Fruit fly (Drosophila melanogaster): ENCODE results near the gene Arpc2.

The Arpc2 gene

DNA sequence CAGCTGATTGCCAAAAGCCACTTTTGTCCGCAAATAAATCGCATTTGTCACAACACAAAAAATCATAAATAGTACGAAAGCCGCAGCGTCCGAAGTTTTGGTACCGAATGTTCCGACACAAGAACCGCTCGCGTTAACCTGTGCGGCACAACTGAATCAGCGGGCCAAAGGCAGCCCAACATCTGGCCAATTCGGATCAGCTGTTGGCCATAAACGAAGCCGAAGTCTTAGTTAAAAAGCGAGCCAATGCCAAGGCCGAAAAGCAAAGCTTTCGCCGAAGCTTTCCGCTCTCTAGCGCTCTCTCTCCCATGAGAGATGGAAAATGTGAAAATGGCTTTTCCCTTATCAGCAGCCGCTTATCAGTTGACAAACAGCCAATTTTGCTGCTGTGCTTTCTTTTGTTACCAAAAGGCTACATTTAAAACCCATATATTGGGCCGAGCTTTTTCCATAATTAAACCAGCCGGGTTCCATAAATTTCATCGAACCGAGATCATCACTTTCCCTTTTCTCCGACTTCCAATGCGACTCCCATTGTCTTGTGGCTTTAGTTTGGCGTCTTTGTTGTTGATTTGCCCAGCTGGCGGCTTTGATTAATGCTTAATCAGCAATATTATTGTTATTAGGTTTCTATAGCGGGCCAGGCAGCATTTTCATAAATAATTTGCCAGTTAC lies 34.6 kb upstream of the Arpc2 start, which contains the start of gene CG16798:
Gene CG16798, minus strand, starts transcription at position 216 of the 675 bp plus-strand sequence.
- TF ChIP-seq CG33017 (tag; optimal IDR thresholded peaks at IDR 0.05) (no peak), tj (GFP tag; optimal IDR thresholded peaks at IDR 0.05) (peak; percentile 18)

DNA sequence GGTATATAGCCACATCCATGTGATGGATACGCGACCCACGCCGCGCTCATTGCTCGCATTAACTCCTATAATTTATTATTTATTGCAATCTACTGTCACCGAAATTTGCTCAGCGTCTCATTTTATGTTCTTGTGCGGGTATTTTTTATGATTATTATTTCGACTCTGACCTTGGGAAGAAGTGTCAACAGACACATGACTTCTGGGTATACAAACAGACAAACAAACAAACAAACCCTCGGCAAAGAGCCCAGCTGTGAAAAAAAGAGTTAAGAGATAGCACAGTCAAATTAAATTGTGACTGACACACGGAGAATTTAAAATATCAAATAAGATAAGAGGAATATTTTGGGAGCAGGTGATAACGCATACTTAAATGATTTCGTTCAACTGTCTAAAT lies 26.9 kb upstream of the Arpc2 start:
- TF ChIP-seq toe (GFP tag; optimal IDR thresholded peaks at IDR 0.05) (no peak), CG7101 (tag; optimal IDR thresholded peaks at IDR 0.05) (no peak), bab1 (GFP tag; optimal IDR thresholded peaks at IDR 0.05) (no peak), CG7045 (GFP tag; optimal IDR thresholded peaks at IDR 0.05) (no peak), CG1620 (GFP tag; optimal IDR thresholded peaks at IDR 0.05) (no peak), CG14711 (tag; optimal IDR thresholded peaks at IDR 0.05) (no peak), CG11617 (GFP tag; optimal IDR thresholded peaks at IDR 0.05) (no peak), cic (GFP tag; optimal IDR thresholded peaks at IDR 0.05) (no peak), Mnt (GFP tag; optimal IDR thresholded peaks at IDR 0.05) (no peak), ovo (GFP tag; optimal IDR thresholded peaks at IDR 0.05) (no peak), pad (GFP tag; optimal IDR thresholded peaks at IDR 0.05) (no peak), CG5204 (GFP tag; optimal IDR thresholded peaks at IDR 0.05) (no peak), kay (GFP tag; ENCODE audit: borderline replicate concordance) (no peak), tj (GFP tag; optimal IDR thresholded peaks at IDR 0.05) (no peak), CG12768 (GFP tag; optimal IDR thresholded peaks at IDR 0.05) (no peak), Hr96 (GFP tag; optimal IDR thresholded peaks at IDR 0.05) (no peak), CG33017 (tag; optimal IDR thresholded peaks at IDR 0.05) (no peak), cnc (optimal IDR thresholded peaks at IDR 0.05) (no peak), Crg-1 (GFP tag; optimal IDR thresholded peaks at IDR 0.05) (no peak)

DNA sequence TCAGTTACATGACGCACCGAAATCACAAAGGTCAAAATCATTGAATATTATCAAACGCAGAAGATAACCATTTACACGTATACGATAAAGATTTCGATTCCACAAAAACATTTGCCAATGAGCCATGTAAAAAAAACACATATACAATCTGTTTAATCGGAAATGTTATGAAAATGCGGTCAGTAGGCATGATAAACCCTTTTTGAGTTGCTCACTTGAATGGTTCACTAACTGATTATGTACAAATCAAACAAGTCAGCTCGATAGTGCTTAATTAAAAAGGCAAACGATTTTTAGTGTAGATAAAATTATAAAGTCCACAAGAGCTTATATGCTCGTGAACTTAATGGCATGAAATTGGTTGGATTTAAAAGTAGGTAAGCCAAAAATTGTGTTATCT lies 19.8 kb upstream of the Arpc2 start:
- TF ChIP-seq kay (GFP tag; ENCODE audit: borderline replicate concordance) (no peak), toe (GFP tag; optimal IDR thresholded peaks at IDR 0.05) (no peak), CG11617 (GFP tag; optimal IDR thresholded peaks at IDR 0.05) (no peak), CG12768 (GFP tag; optimal IDR thresholded peaks at IDR 0.05) (no peak), CG7045 (GFP tag; optimal IDR thresholded peaks at IDR 0.05) (no peak), CG5204 (GFP tag; optimal IDR thresholded peaks at IDR 0.05) (no peak), pad (GFP tag; optimal IDR thresholded peaks at IDR 0.05) (no peak), cnc (optimal IDR thresholded peaks at IDR 0.05) (no peak), CG14711 (tag; optimal IDR thresholded peaks at IDR 0.05) (no peak), tj (GFP tag; optimal IDR thresholded peaks at IDR 0.05) (no peak)

DNA sequence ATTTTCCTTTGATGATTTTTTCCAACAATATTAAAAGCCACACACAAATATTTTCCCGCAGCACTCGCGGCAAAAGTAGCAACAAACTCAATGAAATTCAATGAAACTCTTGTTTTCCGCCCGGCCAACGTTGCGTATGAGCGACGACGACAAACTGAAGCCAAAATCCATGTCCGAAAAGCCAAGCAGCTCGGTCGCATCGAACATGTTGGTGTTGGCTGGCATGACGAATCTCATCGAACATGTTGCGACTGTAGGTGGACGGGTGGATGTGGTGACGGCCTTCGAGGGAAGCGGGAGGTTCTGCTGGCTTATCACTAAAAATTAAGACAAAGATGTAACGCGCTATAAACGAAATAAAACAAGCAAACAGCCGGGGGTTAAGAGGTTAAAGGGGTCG lies 17.6 kb upstream of the Arpc2 start:
- TF ChIP-seq CG14711 (tag; optimal IDR thresholded peaks at IDR 0.05) (no peak), CG33017 (tag; optimal IDR thresholded peaks at IDR 0.05) (no peak), CG11617 (GFP tag; optimal IDR thresholded peaks at IDR 0.05) (no peak), toe (GFP tag; optimal IDR thresholded peaks at IDR 0.05) (no peak), Hr96 (GFP tag; optimal IDR thresholded peaks at IDR 0.05) (no peak), Mnt (GFP tag; optimal IDR thresholded peaks at IDR 0.05) (no peak), CG7045 (GFP tag; optimal IDR thresholded peaks at IDR 0.05) (no peak), CG12768 (GFP tag; optimal IDR thresholded peaks at IDR 0.05) (no peak), CG1620 (GFP tag; optimal IDR thresholded peaks at IDR 0.05) (no peak), tj (GFP tag; optimal IDR thresholded peaks at IDR 0.05) (no peak), bab1 (GFP tag; optimal IDR thresholded peaks at IDR 0.05) (no peak)

DNA sequence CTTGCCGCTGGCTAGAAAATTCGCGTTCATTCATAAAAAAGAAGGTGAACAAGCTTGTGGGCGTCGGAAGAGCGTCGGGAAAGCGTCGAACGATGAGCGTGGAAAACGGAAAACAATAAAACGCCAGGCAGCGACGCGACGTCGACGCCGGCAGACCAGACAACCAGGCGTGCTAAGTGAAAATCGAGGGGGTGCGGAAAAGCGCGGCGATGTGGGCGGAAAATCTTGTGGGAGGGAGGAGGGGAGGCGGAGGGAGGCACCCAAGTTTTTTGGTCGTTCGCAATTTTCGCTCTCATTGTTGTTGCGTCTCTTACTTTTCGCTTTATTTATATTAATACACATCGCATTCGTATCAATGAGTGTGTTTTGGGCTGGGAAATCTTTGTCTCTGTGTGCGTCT lies 16.0 kb upstream of the Arpc2 start:
- TF ChIP-seq CG7045 (GFP tag; optimal IDR thresholded peaks at IDR 0.05) (no peak), Mnt (GFP tag; optimal IDR thresholded peaks at IDR 0.05) (no peak), kay (GFP tag; ENCODE audit: borderline replicate concordance) (no peak), ovo (GFP tag; optimal IDR thresholded peaks at IDR 0.05) (no peak), Clk (GFP tag; optimal IDR thresholded peaks at IDR 0.05) (no peak), CG11617 (GFP tag; optimal IDR thresholded peaks at IDR 0.05) (no peak), CG5204 (GFP tag; optimal IDR thresholded peaks at IDR 0.05) (no peak), CG1620 (GFP tag; optimal IDR thresholded peaks at IDR 0.05) (no peak), bab1 (GFP tag; optimal IDR thresholded peaks at IDR 0.05) (no peak), Crg-1 (GFP tag; optimal IDR thresholded peaks at IDR 0.05) (no peak), cic (GFP tag; optimal IDR thresholded peaks at IDR 0.05) (no peak), CG7101 (tag; optimal IDR thresholded peaks at IDR 0.05) (no peak), toe (GFP tag; optimal IDR thresholded peaks at IDR 0.05) (no peak), CG33017 (tag; optimal IDR thresholded peaks at IDR 0.05) (no peak), CG12768 (GFP tag; optimal IDR thresholded peaks at IDR 0.05) (no peak)

DNA sequence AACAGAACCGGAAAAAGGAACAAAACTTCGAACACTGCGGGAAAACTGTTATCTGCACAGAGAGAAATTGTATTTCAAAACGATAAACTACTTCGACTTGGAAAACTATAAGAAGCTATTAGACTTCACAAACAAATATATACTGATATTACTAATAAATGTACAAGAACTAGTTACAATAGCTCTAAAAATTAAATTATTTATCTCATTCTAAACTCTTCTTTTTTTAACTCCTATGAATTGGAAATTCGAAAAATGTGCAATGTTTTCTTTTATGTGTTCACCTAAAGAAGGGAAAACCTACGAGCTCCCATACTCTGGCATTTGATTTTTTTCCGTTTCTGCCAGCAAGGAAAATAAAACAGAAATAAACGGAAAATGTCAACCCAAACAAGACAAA lies 15.4 kb upstream of the Arpc2 start:
- no peak for TF ChIP-seq Crg-1 (GFP tag; optimal IDR thresholded peaks at IDR 0.05)
- TF ChIP-seq kay (GFP tag; ENCODE audit: borderline replicate concordance), result peak; percentile 51

DNA sequence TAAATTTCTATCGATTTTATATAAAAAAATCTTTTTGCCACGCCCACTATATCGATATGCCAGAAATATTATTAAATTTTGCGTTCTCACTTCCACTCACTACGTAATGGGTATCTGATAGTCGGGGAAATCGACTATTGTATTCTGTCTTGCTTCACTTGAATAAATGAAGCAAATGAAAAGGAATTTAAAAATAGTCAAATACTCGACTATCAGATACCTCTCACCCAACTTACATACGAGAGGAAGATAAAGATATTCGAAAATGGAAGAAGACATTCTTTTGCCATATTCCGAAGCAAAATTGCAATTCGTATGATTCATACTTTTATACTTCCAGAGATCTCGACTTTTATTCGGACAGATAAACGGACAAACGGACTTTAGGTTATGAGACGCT lies 3.0 kb upstream of the Arpc2 start:
- no peak for TF ChIP-seq tj (GFP tag; optimal IDR thresholded peaks at IDR 0.05)
- TF ChIP-seq cnc (optimal IDR thresholded peaks at IDR 0.05), result no peak
- no peak for TF ChIP-seq Crg-1 (GFP tag; optimal IDR thresholded peaks at IDR 0.05)
- TF ChIP-seq cic (GFP tag; optimal IDR thresholded peaks at IDR 0.05), result no peak
- no peak for TF ChIP-seq CG5204 (GFP tag; optimal IDR thresholded peaks at IDR 0.05)
- no peak for TF ChIP-seq ovo (GFP tag; optimal IDR thresholded peaks at IDR 0.05)
- TF ChIP-seq CG7101 (tag; optimal IDR thresholded peaks at IDR 0.05), result no peak
- no peak for TF ChIP-seq Hr96 (GFP tag; optimal IDR thresholded peaks at IDR 0.05)
- TF ChIP-seq Mnt (GFP tag; optimal IDR thresholded peaks at IDR 0.05), result no peak
- no peak for TF ChIP-seq CG11617 (GFP tag; optimal IDR thresholded peaks at IDR 0.05)
- TF ChIP-seq Clk (GFP tag; optimal IDR thresholded peaks at IDR 0.05), result no peak
- TF ChIP-seq kay (GFP tag; ENCODE audit: borderline replicate concordance), result no peak
- TF ChIP-seq toe (GFP tag; optimal IDR thresholded peaks at IDR 0.05), result no peak
- no peak for TF ChIP-seq pad (GFP tag; optimal IDR thresholded peaks at IDR 0.05)
- TF ChIP-seq CG33017 (tag; optimal IDR thresholded peaks at IDR 0.05), result no peak

Measured in whole organism, adult.